Fruit fly (Drosophila melanogaster): Measurements from ENCODE around the gene Nemp.

Nemp gene

DNA sequence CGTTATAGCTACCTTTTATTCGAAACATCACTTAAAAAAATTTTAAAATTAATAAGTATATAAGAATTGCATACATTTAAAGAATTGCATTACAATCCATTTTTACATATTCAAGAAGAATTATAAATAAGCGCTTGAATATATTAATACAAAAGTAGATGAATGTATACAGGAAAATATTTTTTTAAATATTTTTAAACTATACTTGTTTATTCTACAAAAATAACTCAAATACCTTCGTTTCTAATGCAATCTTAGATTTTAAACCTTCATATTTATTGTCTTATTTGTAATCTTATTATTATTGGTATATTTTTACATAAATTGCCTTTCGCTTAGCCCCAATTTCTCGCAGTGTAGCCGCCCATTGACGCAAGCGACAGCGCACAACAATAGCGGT is 22.3 kb upstream of the Nemp start (continued):
- TF ChIP-seq Sox102F (GFP tag; optimal IDR thresholded peaks at IDR 0.05) (no peak), Ets96B (tag; optimal IDR thresholded peaks at IDR 0.05) (no peak), CG31627 (GFP tag; optimal IDR thresholded peaks at IDR 0.05) (no peak), CG7368 (GFP tag; optimal IDR thresholded peaks at IDR 0.05) (no peak), Gug (GFP tag; IDR thresholded peaks at IDR 0.05) (no peak), cyc (GFP tag; optimal IDR thresholded peaks at IDR 0.05) (no peak), Hr38 (GFP tag; optimal IDR thresholded peaks at IDR 0.05) (no peak), CG11902 (GFP tag; optimal IDR thresholded peaks at IDR 0.05) (no peak)

DNA sequence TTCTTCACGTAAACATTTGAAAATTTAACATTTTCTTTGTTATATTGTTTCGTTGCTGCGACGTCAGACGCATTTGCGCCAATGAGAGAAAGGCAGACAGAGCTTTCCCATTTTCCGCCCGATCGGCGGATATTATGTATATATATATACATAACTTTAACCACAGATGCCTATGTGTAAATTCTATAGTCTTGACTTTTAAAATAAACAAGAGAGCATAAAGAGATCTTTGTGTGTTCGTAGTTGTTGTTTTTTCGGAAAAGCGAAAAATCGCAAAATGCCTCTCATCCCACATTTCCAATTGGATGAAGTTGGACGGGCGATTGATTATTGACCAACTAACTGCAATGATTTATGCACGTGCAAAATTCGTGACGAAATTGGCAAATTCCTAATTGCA is 21.8 kb upstream of the Nemp start, which contains the start of gene CG13012:
TSS of gene CG13012 (minus strand) at position 101 of the 400 bp plus-strand sequence.
- TF ChIP-seq Lpt (GFP tag; optimal IDR thresholded peaks at IDR 0.05) (no peak), CG31627 (GFP tag; optimal IDR thresholded peaks at IDR 0.05) (no peak), CG8632 (GFP tag; optimal IDR thresholded peaks at IDR 0.05) (no peak), Ets21C (GFP tag; optimal IDR thresholded peaks at IDR 0.05) (no peak), Eip78C (GFP tag) (peak; percentile 52), Ets96B (tag; optimal IDR thresholded peaks at IDR 0.05) (no peak)

DNA sequence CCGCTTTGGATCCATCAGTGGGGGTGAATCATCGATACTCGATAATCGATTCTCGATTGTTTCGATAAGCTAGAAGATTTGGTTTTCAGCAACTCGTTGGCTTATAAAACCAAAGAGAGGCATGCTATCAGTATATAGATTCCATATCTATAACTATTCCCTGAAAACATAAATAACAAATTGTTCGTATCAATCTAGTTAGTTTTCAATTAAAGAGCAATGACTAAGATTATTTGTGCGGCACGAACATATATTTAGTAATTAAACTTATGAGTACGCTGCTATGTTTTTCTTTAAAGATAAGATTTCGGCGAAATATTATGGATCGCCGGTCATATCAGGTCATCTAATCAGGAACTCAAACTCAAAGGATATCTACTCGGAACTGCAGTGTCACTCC is 19.7 kb upstream of the Nemp start:
- TF ChIP-seq Sox15 (GFP tag; optimal IDR thresholded peaks at IDR 0.05) = no peak
- no peak for TF ChIP-seq Eip93F (GFP tag; optimal IDR thresholded peaks at IDR 0.05)

DNA sequence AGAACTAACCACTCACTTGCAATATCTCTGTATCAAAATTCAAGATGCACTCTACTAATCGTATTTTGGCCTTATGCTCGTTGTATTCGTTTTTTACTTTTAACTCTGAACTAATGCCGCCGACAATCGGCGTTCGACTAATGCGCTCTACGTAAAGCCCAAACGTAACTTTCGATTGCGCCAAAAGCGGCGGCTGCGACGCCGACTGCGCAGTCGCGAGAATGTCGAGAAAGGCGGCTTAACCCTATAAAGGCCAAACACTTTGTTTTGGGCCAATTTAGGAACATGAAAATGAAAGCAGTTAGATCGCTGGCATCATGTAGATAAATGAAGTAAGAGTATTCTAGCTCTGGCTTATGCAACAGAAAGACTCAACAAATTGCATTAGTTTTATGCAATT is 18.1 kb upstream of the Nemp start:
- no peak for TF ChIP-seq CG16779 (tag; optimal IDR thresholded peaks at IDR 0.05)
- no peak for TF ChIP-seq ss (GFP tag; optimal IDR thresholded peaks at IDR 0.05)
- TF ChIP-seq CG3919 (GFP tag; optimal IDR thresholded peaks at IDR 0.05) = no peak
- no peak for TF ChIP-seq CG6276 (GFP tag; optimal IDR thresholded peaks at IDR 0.05)
- no peak for TF ChIP-seq CG6854 (GFP tag; optimal IDR thresholded peaks at IDR 0.05)
- TF ChIP-seq Hr39 (GFP tag; optimal IDR thresholded peaks at IDR 0.05) = no peak
- TF ChIP-seq CG32006 (GFP tag; optimal IDR thresholded peaks at IDR 0.05) = no peak
- TF ChIP-seq vri (GFP tag; optimal IDR thresholded peaks at IDR 0.05) = no peak
- no peak for TF ChIP-seq CG1621 (tag; optimal IDR thresholded peaks at IDR 0.05)
- TF ChIP-seq lz (GFP tag; optimal IDR thresholded peaks at IDR 0.05) = no peak
- no peak for TF ChIP-seq CG3032 (tag; optimal IDR thresholded peaks at IDR 0.05)
- TF ChIP-seq CG6163 (GFP tag; IDR thresholded peaks at IDR 0.05) = no peak
- TF ChIP-seq CG6792 (GFP tag; optimal IDR thresholded peaks at IDR 0.05) = no peak
- no peak for TF ChIP-seq Blimp-1 (GFP tag; optimal IDR thresholded peaks at IDR 0.05)
- TF ChIP-seq achi (GFP tag; optimal IDR thresholded peaks at IDR 0.05) = no peak
- no peak for TF ChIP-seq Eip75B (GFP tag; optimal IDR thresholded peaks at IDR 0.05)
- no peak for TF ChIP-seq CG4318 (GFP tag; optimal IDR thresholded peaks at IDR 0.05)
- TF ChIP-seq Sox14 (GFP tag; optimal IDR thresholded peaks at IDR 0.05) = no peak
- TF ChIP-seq cyc (GFP tag; optimal IDR thresholded peaks at IDR 0.05) = no peak
- TF ChIP-seq net (GFP tag; optimal IDR thresholded peaks at IDR 0.05) = no peak

DNA sequence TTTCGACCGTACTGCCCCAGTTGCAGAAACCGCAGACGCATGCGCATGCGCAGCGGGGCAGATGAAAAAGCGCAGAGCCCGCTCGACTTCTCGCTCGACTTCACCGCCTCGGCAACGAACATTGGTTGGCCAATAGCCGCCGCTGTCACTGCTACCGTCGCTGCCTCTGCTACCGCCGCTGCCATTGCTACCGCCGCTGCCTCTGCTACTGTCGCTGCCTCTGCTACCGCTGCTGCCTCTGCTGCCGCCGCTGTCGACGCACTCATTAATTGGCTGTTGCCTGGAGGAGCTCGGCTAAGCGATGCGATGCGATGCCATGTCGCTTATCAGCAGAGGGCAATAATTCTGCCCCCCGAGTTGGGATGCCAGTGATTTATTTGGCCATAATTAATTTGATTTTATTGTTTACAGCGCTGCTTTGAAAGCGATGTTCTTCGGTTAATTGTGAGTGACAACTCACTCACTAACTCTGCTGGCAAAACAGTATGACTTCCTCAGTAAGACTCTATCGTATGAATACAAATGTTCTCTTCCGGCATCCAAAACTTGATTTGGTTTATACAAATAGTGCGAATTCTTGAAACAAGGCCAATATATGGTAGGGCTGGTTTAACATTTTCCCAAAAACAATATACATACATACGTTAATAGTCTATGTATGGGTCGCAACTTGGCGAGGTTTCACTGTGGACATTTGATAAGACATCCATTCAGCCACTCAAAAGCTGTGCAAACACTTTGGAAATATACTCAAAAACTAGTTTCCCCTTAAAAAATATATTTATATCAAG is 16.1 kb upstream of the Nemp start:
- TF ChIP-seq CG34406 (GFP tag; optimal IDR thresholded peaks at IDR 0.05) (no peak), CG32006 (GFP tag; optimal IDR thresholded peaks at IDR 0.05) (peak; percentile 19), CG11294 (GFP tag; IDR thresholded peaks at IDR 0.05) (no peak), Sox14 (GFP tag; optimal IDR thresholded peaks at IDR 0.05) (no peak), CG10631 (GFP tag; optimal IDR thresholded peaks at IDR 0.05) (no peak), eg (GFP tag; IDR thresholded peaks at IDR 0.05) (no peak), CG11762 (GFP tag; optimal IDR thresholded peaks at IDR 0.05; ENCODE audit: insufficient read depth) (no peak), CG31627 (GFP tag; optimal IDR thresholded peaks at IDR 0.05) (peak; percentile 32), Hr39 (GFP tag; optimal IDR thresholded peaks at IDR 0.05) (peak; percentile 28), OdsH (GFP tag; optimal IDR thresholded peaks at IDR 0.05) (peak; percentile 10), esn (GFP tag; optimal IDR thresholded peaks at IDR 0.05) (peak; percentile 3), pdm3 (GFP tag; optimal IDR thresholded peaks at IDR 0.05) (peak; percentile 6), CG9139 (GFP tag; optimal IDR thresholded peaks at IDR 0.05) (no peak), Smox (GFP tag; optimal IDR thresholded peaks at IDR 0.05) (no peak), CG6276 (GFP tag; optimal IDR thresholded peaks at IDR 0.05) (no peak), dsx (GFP tag; optimal IDR thresholded peaks at IDR 0.05; ENCODE audit: poor library complexity, severe bottlenecking) (no peak), CG7368 (GFP tag; optimal IDR thresholded peaks at IDR 0.05) (no peak), Sox15 (GFP tag; optimal IDR thresholded peaks at IDR 0.05) (no peak), Lpt (GFP tag; optimal IDR thresholded peaks at IDR 0.05) (no peak), lz (GFP tag; optimal IDR thresholded peaks at IDR 0.05) (peak; percentile 6)
